Fruit fly (Drosophila melanogaster) whole organism, wandering third instar larva: ENCODE measurements around the gene CG11438.

ENCODE experiments used
- HLH106 ChIP-seq: fragments of 200-800 bp; optimal IDR thresholded peaks from 3 replicates; lab custom pipeline; 2019; ENCODE audit warnings: missing biosample characterization, mild to moderate bottlenecking, missing genetic modification characterization, moderate library complexity
- fru ChIP-seq: fragments of 200-800 bp; sonication (Bioruptor generic); optimal IDR thresholded peaks from 3 replicates; lab custom pipeline; 2016; ENCODE audit warnings: missing biosample characterization, mild to moderate bottlenecking, missing genetic modification characterization
- sage ChIP-seq: fragments of 200-800 bp; sonication (Bioruptor generic); optimal IDR thresholded peaks from 2 replicates; lab custom pipeline; 2016; ENCODE audit warnings: missing biosample characterization, mild to moderate bottlenecking, missing genetic modification characterization
- usp ChIP-seq: fragments of >200 bp; optimal IDR thresholded peaks from 2 replicates; lab custom pipeline; 2017; ENCODE audit warnings: missing biosample characterization, missing genetic modification characterization

DNA sequence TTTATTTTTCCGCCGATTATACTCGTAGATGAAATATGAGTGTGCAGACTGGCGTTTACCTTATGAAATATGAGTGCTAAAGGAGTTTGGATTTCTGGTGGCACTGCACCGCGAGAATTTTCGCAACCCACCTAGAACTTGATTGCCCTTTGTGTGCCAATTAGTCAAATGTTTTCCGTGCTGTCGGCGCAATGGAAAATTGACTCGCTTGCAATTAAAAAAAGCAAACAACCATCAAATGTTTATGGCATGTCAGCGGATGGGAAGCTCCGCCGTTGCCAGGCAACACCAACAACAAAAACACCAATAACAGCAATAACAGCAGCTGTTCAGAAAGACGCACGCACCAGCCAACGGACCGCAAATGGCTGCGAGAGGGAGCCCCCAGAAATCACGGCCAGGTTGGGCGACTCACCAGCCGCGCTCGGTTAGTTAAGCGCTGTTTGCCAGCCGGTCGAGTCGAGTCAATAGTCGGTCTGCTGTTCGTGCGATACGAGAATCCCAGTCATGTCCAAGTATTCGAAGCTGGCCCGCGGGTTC, 1.1 kb downstream of the CG11438 start:
- no peak for TF ChIP-seq fru
- TF ChIP-seq sage (GFP tag; lab: Kevin White, UChicago), result no peak
- no peak for TF ChIP-seq HLH106 (tag; lab: Kevin White, UChicago)
- TF ChIP-seq usp (GFP tag; lab: Kevin White, UChicago), result no peak
